Worm (Caenorhabditis elegans) whole organism, midembryonic: ENCODE results near the gene F10C2.4.

Experiments used
- T22C8.4 ChIP-seq: fragments of 200-800 bp; sonication (Bioruptor generic); IDR thresholded peaks from 2 replicates; pipeline ENCODE4 v1.3.6; 2022; ENCODE audit warnings: missing genetic modification characterization, missing compliant biosample characterization
- cog-1 ChIP-seq: sonication (generic microtip); optimal IDR thresholded peaks from 2 replicates; lab custom pipeline; 2016; ENCODE audit warnings: missing genetic modification characterization, missing compliant biosample characterization
- flt-1 ChIP-seq: fragments of 200-800 bp; sonication (Bioruptor generic); IDR thresholded peaks from 2 replicates; pipeline ENCODE4 v1.3.6; 2022; ENCODE audit warnings: missing genetic modification characterization, missing compliant biosample characterization
- klf-2 ChIP-seq: fragments of 200-800 bp; sonication (Bioruptor generic); conservative IDR thresholded peaks from 2 replicates; pipeline ENCODE4 v1.3.6; 2022; ENCODE audit warnings: missing genetic modification reagents, missing genetic modification characterization, missing compliant biosample characterization
- ref-1 ChIP-seq: fragments of 200-800 bp; sonication (Bioruptor generic); conservative IDR thresholded peaks from 2 replicates; pipeline ENCODE4 v1.3.6; 2022; ENCODE audit warnings: missing genetic modification reagents, missing genetic modification characterization, missing compliant biosample characterization
- tab-1 ChIP-seq: fragments of 200-800 bp; sonication (Bioruptor generic); IDR thresholded peaks from 2 replicates; pipeline ENCODE4 v1.3.6; 2022; ENCODE audit warnings: missing genetic modification characterization, missing compliant biosample characterization
- ztf-23 ChIP-seq: fragments of 200-800 bp; sonication (Bioruptor generic); IDR thresholded peaks from 2 replicates; pipeline ENCODE4 v1.3.6; 2022; ENCODE audit warnings: missing genetic modification reagents, missing genetic modification characterization, missing compliant biosample characterization
- ztf-29 ChIP-seq: fragments of 200-800 bp; sonication (Bioruptor generic); IDR thresholded peaks from 2 replicates; pipeline ENCODE4 v1.3.6; 2022; ENCODE audit warnings: missing genetic modification reagents, missing genetic modification characterization, missing compliant biosample characterization

- no peak for TF ChIP-seq ztf-29 (GFP tag; lab: Robert Waterston, UW)
- TF ChIP-seq klf-2 (GFP tag; lab: Robert Waterston, UW): no peak
- no peak for TF ChIP-seq ref-1 (GFP tag; lab: Robert Waterston, UW)
- TF ChIP-seq flt-1 (GFP tag; lab: Robert Waterston, UW): no peak
- TF ChIP-seq tab-1 (GFP tag; lab: Robert Waterston, UW): no peak
- no peak for TF ChIP-seq ztf-23
- TF ChIP-seq T22C8.4 (GFP tag; lab: Robert Waterston, UW): no peak
- TF ChIP-seq cog-1 (tag; lab: Kevin White, UChicago): no peak
These were observed 47.4 kb downstream of the F10C2.4 start, which contains the start of gene R07B7.12 for ce11 chrV:12088773-12089172.
